Worm (Caenorhabditis elegans) whole organism, L1 larva: Measurements from ENCODE around the gene frpr-2.
A peak's percentile ranks its signal among the peaks of the same experiment; 100 is the strongest.

Experiments
- C04F5.9 ChIP-seq: sonication (generic microtip); optimal IDR thresholded peaks from 2 replicates; lab custom pipeline; 2016; ENCODE audit warnings: missing genetic modification characterization, missing compliant biosample characterization
- F16B12.6 ChIP-seq: fragments of 150-350 bp; optimal IDR thresholded peaks from 2 replicates; lab custom pipeline; 2014; ENCODE audit warnings: missing biosample characterization, missing genetic modification characterization
- Y116A8C.19 ChIP-seq: sonication (generic microtip); optimal IDR thresholded peaks from 2 replicates; lab custom pipeline; 2016; ENCODE audit warnings: missing compliant biosample characterization, missing genetic modification characterization, borderline replicate concordance
- aha-1 ChIP-seq: fragments of 150-350 bp; optimal IDR thresholded peaks from 2 replicates; lab custom pipeline; 2014; ENCODE audit warnings: missing biosample characterization, missing genetic modification characterization
- aly-2 ChIP-seq: fragments of 150-350 bp; optimal IDR thresholded peaks from 2 replicates; lab custom pipeline; 2014; ENCODE audit warnings: missing biosample characterization, missing genetic modification characterization
- ama-1 ChIP-seq: fragments of 150-350 bp; optimal IDR thresholded peaks from 2 replicates; lab custom pipeline; 2014
- ceh-88 ChIP-seq: fragments of 200-800 bp; sonication (Bioruptor generic); IDR thresholded peaks from 2 replicates; pipeline ENCODE4 v1.3.6; 2022; ENCODE audit warnings: missing genetic modification characterization, missing compliant biosample characterization
- ces-1 ChIP-seq: fragments of 150-350 bp; optimal IDR thresholded peaks from 2 replicates; lab custom pipeline; 2014; ENCODE audit warnings: missing biosample characterization, missing genetic modification reagents, missing genetic modification characterization
- dpl-1 ChIP-seq, 3 experiments: fragments of 150-350 bp in 2 of 3; sonication (generic microtip) in 1 of 3; optimal IDR thresholded peaks; 2 replicates each; lab custom pipeline; 2014 to 2017; ENCODE audit warnings: missing biosample characterization in 3 of 3, missing genetic modification characterization in 3 of 3, missing genetic modification reagents in 3 of 3
- efl-1 ChIP-seq, 4 experiments: fragments of 150-350 bp; optimal IDR thresholded peaks in 3 of 4; peaks in 1 of 4; 1 replicate in 1 of 4; 2 replicates in 3 of 4; lab custom pipeline; 2014; ENCODE audit warnings: missing biosample characterization in 2 of 4, missing genetic modification characterization in 2 of 4, missing genetic modification reagents in 2 of 4
- efl-3 ChIP-seq: fragments of 200-800 bp; sonication (Bioruptor generic); optimal IDR thresholded peaks from 2 replicates; lab custom pipeline; 2018; ENCODE audit warnings: mild to moderate bottlenecking, missing genetic modification characterization, missing compliant biosample characterization
- egl-27 ChIP-seq, 2 experiments: fragments of 150-350 bp in 1 of 2; sonication (generic microtip); optimal IDR thresholded peaks; 3 replicates each; lab custom pipeline; 2017 to 2018; ENCODE audit warnings: missing biosample characterization in 2 of 2, missing genetic modification characterization in 2 of 2, missing genetic modification reagents in 2 of 2
- elt-2 ChIP-seq: sonication (generic microtip); optimal IDR thresholded peaks from 2 replicates; lab custom pipeline; 2016; ENCODE audit warnings: missing genetic modification characterization, mild to moderate bottlenecking, inconsistent platforms, missing compliant biosample characterization, missing genetic modification reagents
- elt-3 ChIP-seq, 6 experiments: fragments of 150-350 bp in 1 of 6; sonication (generic microtip); optimal IDR thresholded peaks; 2 replicates each; lab custom pipeline; 2017 to 2018; ENCODE audit warnings: missing biosample characterization in 6 of 6, missing genetic modification characterization in 6 of 6, inconsistent platforms in 1 of 6
- ets-5 ChIP-seq: fragments of 200-800 bp; sonication (Bioruptor generic); IDR thresholded peaks from 2 replicates; pipeline ENCODE4 v1.3.6; 2022; ENCODE audit warnings: missing genetic modification characterization, missing compliant biosample characterization
- fkh-8 ChIP-seq: sonication (generic microtip); optimal IDR thresholded peaks from 2 replicates; lab custom pipeline; 2016; ENCODE audit warnings: mild to moderate bottlenecking, missing genetic modification characterization, missing compliant biosample characterization
- grh-1 ChIP-seq: fragments of 200-800 bp; sonication (Bioruptor generic); IDR thresholded peaks from 2 replicates; pipeline ENCODE4 v1.3.6; 2022; ENCODE audit warnings: missing genetic modification reagents, missing genetic modification characterization, missing compliant biosample characterization
- hlh-17 ChIP-seq: fragments of 200-800 bp; sonication (Bioruptor generic); optimal IDR thresholded peaks from 2 replicates; lab custom pipeline; 2018; ENCODE audit warnings: missing genetic modification characterization, mild to moderate bottlenecking, missing compliant biosample characterization, moderate library complexity, borderline replicate concordance
- hlh-4 ChIP-seq: sonication (generic microtip); optimal IDR thresholded peaks from 2 replicates; lab custom pipeline; 2016; ENCODE audit warnings: mild to moderate bottlenecking, missing genetic modification characterization, missing compliant biosample characterization
- irx-1 ChIP-seq: sonication (generic microtip); optimal IDR thresholded peaks from 2 replicates; lab custom pipeline; 2016; ENCODE audit warnings: missing genetic modification characterization, missing compliant biosample characterization
- lin-13 ChIP-seq: fragments of 150-350 bp; optimal IDR thresholded peaks from 2 replicates; lab custom pipeline; 2014; ENCODE audit warnings: missing biosample characterization, missing genetic modification reagents, missing genetic modification characterization
- lin-14 ChIP-seq: fragments of 200-800 bp; sonication (Bioruptor generic); optimal IDR thresholded peaks from 2 replicates; lab custom pipeline; 2018; ENCODE audit warnings: mild to moderate bottlenecking, missing genetic modification characterization, moderate library complexity, missing compliant biosample characterization
- lin-15B ChIP-seq: fragments of 150-350 bp; sonication (generic microtip); optimal IDR thresholded peaks from 3 replicates; lab custom pipeline; 2014; ENCODE audit warnings: missing biosample characterization, missing genetic modification characterization
- lir-3 ChIP-seq: sonication (generic microtip); optimal IDR thresholded peaks from 2 replicates; lab custom pipeline; 2016; ENCODE audit warnings: mild to moderate bottlenecking, missing genetic modification characterization, moderate library complexity, missing compliant biosample characterization; ENCODE audit not compliant: poor library complexity
- lsy-2 ChIP-seq, 2 experiments: fragments of 150-350 bp; optimal IDR thresholded peaks; 2 replicates each; lab custom pipeline; 2014; ENCODE audit warnings: missing biosample characterization in 2 of 2, missing genetic modification characterization in 2 of 2
- mab-9 ChIP-seq: fragments of 200-800 bp; sonication (Bioruptor generic); IDR thresholded peaks from 2 replicates; pipeline ENCODE4 v1.3.6; 2022; ENCODE audit warnings: missing genetic modification reagents, missing genetic modification characterization, missing compliant biosample characterization
- nhr-20 ChIP-seq: sonication (generic microtip); optimal IDR thresholded peaks from 2 replicates; lab custom pipeline; 2016; ENCODE audit warnings: mild to moderate bottlenecking, missing genetic modification characterization, missing compliant biosample characterization
- nhr-237 ChIP-seq: fragments of 150-350 bp; optimal IDR thresholded peaks from 2 replicates; lab custom pipeline; 2014; ENCODE audit warnings: missing biosample characterization, missing genetic modification characterization
- nhr-71 ChIP-seq: sonication (generic microtip); optimal IDR thresholded peaks from 2 replicates; lab custom pipeline; 2016; ENCODE audit warnings: mild to moderate bottlenecking, missing genetic modification characterization, moderate library complexity, missing compliant biosample characterization
- nhr-77 ChIP-seq: fragments of 150-350 bp; optimal IDR thresholded peaks from 2 replicates; lab custom pipeline; 2014; ENCODE audit warnings: missing biosample characterization, missing genetic modification characterization
- nhr-84 ChIP-seq: sonication (generic microtip); optimal IDR thresholded peaks from 2 replicates; lab custom pipeline; 2017; ENCODE audit warnings: missing biosample characterization, missing genetic modification characterization
- nhr-85 ChIP-seq: sonication (generic microtip); peaks from one replicate; lab custom pipeline; 2016; ENCODE audit warnings: missing genetic modification characterization, inconsistent platforms, missing compliant biosample characterization
- rnt-1 ChIP-seq: sonication (generic microtip); optimal IDR thresholded peaks from 2 replicates; lab custom pipeline; 2016; ENCODE audit warnings: mild to moderate bottlenecking, missing genetic modification characterization, moderate library complexity, missing compliant biosample characterization
- skn-1 ChIP-seq: fragments of 150-350 bp; optimal IDR thresholded peaks from 2 replicates; lab custom pipeline; 2014; ENCODE audit warnings: missing biosample characterization, missing genetic modification characterization
- sox-4 ChIP-seq: sonication (generic microtip); optimal IDR thresholded peaks from 2 replicates; lab custom pipeline; 2016; ENCODE audit warnings: missing genetic modification characterization, missing compliant biosample characterization
- sptf-1 ChIP-seq: fragments of 150-350 bp; optimal IDR thresholded peaks from 2 replicates; lab custom pipeline; 2014; ENCODE audit warnings: missing biosample characterization, missing genetic modification characterization
- tlp-1 ChIP-seq: fragments of 150-350 bp; optimal IDR thresholded peaks from 2 replicates; lab custom pipeline; 2014; ENCODE audit warnings: missing biosample characterization, missing genetic modification characterization
- unc-30 ChIP-seq: sonication (generic microtip); optimal IDR thresholded peaks from 2 replicates; lab custom pipeline; 2017; ENCODE audit warnings: missing biosample characterization, missing genetic modification characterization
- unc-62 ChIP-seq: fragments of 150-350 bp; optimal IDR thresholded peaks from 2 replicates; lab custom pipeline; 2014; ENCODE audit warnings: missing biosample characterization, missing genetic modification reagents, missing genetic modification characterization
- unc-86 ChIP-seq: sonication (generic microtip); optimal IDR thresholded peaks from 2 replicates; lab custom pipeline; 2016; ENCODE audit warnings: missing genetic modification characterization, missing compliant biosample characterization
- unc-98 ChIP-seq: fragments of 200-800 bp; sonication (Bioruptor generic); IDR thresholded peaks from 2 replicates; pipeline ENCODE4 v1.3.6; 2022; ENCODE audit warnings: missing genetic modification characterization, missing compliant biosample characterization
- xbp-1 ChIP-seq: sonication (generic microtip); optimal IDR thresholded peaks from 2 replicates; lab custom pipeline; 2016; ENCODE audit warnings: missing genetic modification characterization, missing compliant biosample characterization

frpr-2 gene

ce11 chrX:12943166-12943565, 22.1 kb upstream of the frpr-2 start, which contains the start of gene gmap-2:
Gene gmap-2 (minus strand): TSS chrX:12943266.
- no peak for TF ChIP-seq nhr-71 (tag; lab: Kevin White, UChicago)
- TF ChIP-seq nhr-85, result no peak
- no peak for TF ChIP-seq nhr-20
- no peak for TF ChIP-seq F16B12.6 (tag; lab: Kevin White, UChicago)
- no peak for TF ChIP-seq C04F5.9
- TF ChIP-seq aly-2 (tag; lab: Kevin White, UChicago), result no peak
- no peak for TF ChIP-seq ama-1 (lab: Kevin White, UChicago)
- TF ChIP-seq unc-86, result no peak
- no peak for TF ChIP-seq unc-98
- no peak for TF ChIP-seq skn-1 (tag; lab: Kevin White, UChicago)
- no peak for TF ChIP-seq sptf-1 (tag; lab: Kevin White, UChicago)

- TF ChIP-seq ets-5 (no peak), nhr-85 (peak; percentile 30)
Measured at ce11 chrX:12944661-12945060, 20.6 kb upstream of the frpr-2 start.

ce11 chrX:12946533-12946932, 18.7 kb upstream of the frpr-2 start, which contains the start of gene C05E7.3:
Gene C05E7.3 (minus strand): TSS chrX:12946633.
- no peak for TF ChIP-seq elt-2 (tag; lab: Kevin White, UChicago)
- no peak for TF ChIP-seq lir-3
- TF ChIP-seq nhr-84 (tag; lab: Kevin White, UChicago), result no peak
- no peak for TF ChIP-seq efl-1 (optimal IDR thresholded peaks at IDR 0.05; lab: Kevin White, UChicago)
- TF ChIP-seq efl-1 (GFP tag; optimal IDR thresholded peaks at IDR 0.05 in 1 of 2; lab: Kevin White, UChicago), result no peak
- no peak for TF ChIP-seq ets-5
- no peak for TF ChIP-seq hlh-17 (GFP tag; lab: Kevin White, UChicago)
- TF ChIP-seq, all 84 proteins: peak for 0

DNA sequence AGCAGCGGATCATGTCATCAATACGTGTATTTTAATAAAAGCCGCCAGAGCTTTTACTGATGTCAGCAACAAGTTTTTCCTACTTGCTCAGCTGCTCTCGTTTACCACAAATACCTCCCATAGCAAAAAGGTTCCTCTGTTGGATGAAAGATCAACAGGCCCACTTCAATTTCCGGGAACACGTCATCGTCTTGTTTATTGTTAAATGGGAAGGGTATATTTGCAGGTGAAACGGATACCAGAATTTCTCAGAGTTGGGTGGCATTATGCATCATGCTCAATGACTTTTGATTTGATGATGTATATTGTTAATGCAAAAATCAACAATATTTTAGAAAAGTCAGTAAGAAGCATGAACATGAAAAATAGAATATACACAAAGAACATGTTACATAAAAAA, 14.1 kb upstream of the frpr-2 start:
- TF ChIP-seq rnt-1 (tag; lab: Kevin White, UChicago), result no peak
- TF ChIP-seq nhr-85, result no peak
- TF ChIP-seq C04F5.9, result no peak
- peak; percentile 9 for TF ChIP-seq nhr-71 (tag; lab: Kevin White, UChicago)
- TF ChIP-seq egl-27 (tag; optimal IDR thresholded peaks at IDR 0.05; lab: Kevin White, UChicago), result no peak
- peak; percentile 55 for TF ChIP-seq fkh-8 (tag; lab: Kevin White, UChicago)
- peak; percentile 79 for TF ChIP-seq hlh-4 (tag; lab: Kevin White, UChicago)

- TF ChIP-seq efl-3 (no peak), sox-4 (tag; lab: Kevin White, UChicago) (no peak), mab-9 (no peak), lin-13 (GFP tag; lab: Kevin White, UChicago) (no peak), ceh-88 (no peak), grh-1 (GFP tag; lab: Robert Waterston, UW) (no peak), aha-1 (tag; lab: Kevin White, UChicago) (no peak), aly-2 (tag; lab: Kevin White, UChicago) (no peak), ets-5 (no peak), xbp-1 (no peak)
Measured at ce11 chrX:12958897-12959296, 6.4 kb upstream of the frpr-2 start.

DNA sequence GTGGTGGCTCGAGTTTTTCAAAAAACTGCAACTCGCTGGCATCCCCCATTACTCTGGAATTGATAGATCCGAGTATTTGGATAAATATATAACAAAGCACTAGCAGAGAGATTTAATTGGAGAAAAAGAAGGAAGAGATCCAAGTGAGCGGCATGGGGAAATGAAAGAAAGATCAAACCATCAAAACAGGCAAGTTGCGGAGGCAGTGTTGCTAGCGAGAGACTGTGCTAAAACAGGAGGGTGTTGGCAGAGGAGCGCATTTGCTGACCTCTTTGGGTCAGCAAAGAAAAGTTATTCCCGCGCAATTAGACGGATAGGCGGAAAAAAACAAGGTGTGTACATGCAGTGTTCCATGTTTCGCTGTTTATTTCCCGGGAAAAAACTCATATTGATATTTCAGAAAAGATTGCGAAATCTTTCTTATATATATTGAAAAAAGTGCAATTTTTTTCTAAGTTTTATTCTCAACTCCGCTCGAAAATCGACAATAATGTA, 10.4 kb downstream of the frpr-2 start, which contains the start of gene ppk-3:
Gene ppk-3, minus strand, starts transcription at position 51 of the 495 bp plus-strand sequence.
- TF ChIP-seq lin-14 (GFP tag; lab: Kevin White, UChicago) (peak; percentile 93), hlh-4 (tag; lab: Kevin White, UChicago) (no peak), grh-1 (GFP tag; lab: Robert Waterston, UW) (peak; percentile 85), lsy-2 (tag; optimal IDR thresholded peaks at IDR 0.05; lab: Kevin White, UChicago) (peak; percentile 78 to 83), ces-1 (no peak), tlp-1 (tag; lab: Kevin White, UChicago) (no peak), dpl-1 (GFP tag; optimal IDR thresholded peaks at IDR 0.05; lab: Kevin White, UChicago) (peak; percentile 70 to 82 (median 78)), irx-1 (tag; lab: Kevin White, UChicago) (peak; percentile 81), ets-5 (no peak), unc-62 (GFP tag; lab: Kevin White, UChicago) (no peak), sptf-1 (tag; lab: Kevin White, UChicago) (no peak), nhr-85 (peak; percentile 92), nhr-77 (peak; percentile 78), egl-27 (tag; optimal IDR thresholded peaks at IDR 0.05; lab: Kevin White, UChicago) (no peak), Y116A8C.19 (tag; lab: Kevin White, UChicago) (no peak), elt-3 (tag; optimal IDR thresholded peaks at IDR 0.05; lab: Kevin White, UChicago) (peak in 5 of 6 experiments; percentile 50 to 87 (median 64)), nhr-20 (peak; percentile 93), nhr-237 (tag; lab: Kevin White, UChicago) (peak; percentile 29), unc-30 (tag; lab: Kevin White, UChicago) (no peak), lin-15B (peak; percentile 68), ama-1 (lab: Kevin White, UChicago) (no peak), aly-2 (tag; lab: Kevin White, UChicago) (no peak), lin-13 (GFP tag; lab: Kevin White, UChicago) (peak; percentile 85)
